Fruit fly (Drosophila melanogaster) Kc167 (cell line): Measurements from ENCODE around the gene NTPase.

ENCODE experiments used
- Myc ChIP-seq: fragments of >200 bp; optimal IDR thresholded peaks from 2 replicates; lab custom pipeline; 2017; ENCODE audit warnings: missing external identifiers
- Sin3A ChIP-seq: fragments of >200 bp; optimal IDR thresholded peaks from 2 replicates; lab custom pipeline; 2018; ENCODE audit warnings: missing external identifiers
- h ChIP-seq: fragments of >200 bp; optimal IDR thresholded peaks from 3 replicates; lab custom pipeline; 2018; ENCODE audit warnings: missing external identifiers
- psq ChIP-seq: fragments of >200 bp; optimal IDR thresholded peaks from 2 replicates; lab custom pipeline; 2017; ENCODE audit warnings: missing external identifiers
- ttk ChIP-seq: sonication (Bioruptor generic); optimal IDR thresholded peaks from 2 replicates; lab custom pipeline; 2017; ENCODE audit warnings: missing external identifiers

dm6 chr2L:2920641-2921040, 35.0 kb upstream of the NTPase start:
- TF ChIP-seq Myc (lab: Kevin White, UChicago), result no peak
- TF ChIP-seq h (lab: Kevin White, UChicago), result no peak
- no peak for TF ChIP-seq psq (lab: Kevin White, UChicago)
- TF ChIP-seq ttk (lab: Kevin White, UChicago), result no peak
- no peak for TF ChIP-seq Sin3A (lab: Kevin White, UChicago)
